Fruit fly (Drosophila melanogaster) whole organism, prepupa: ENCODE data around the gene rst.

Experiments used
- CG9139 ChIP-seq: fragments of 200-800 bp; sonication (Bioruptor generic); optimal IDR thresholded peaks from 3 replicates; lab custom pipeline; 2017; ENCODE audit warnings: missing biosample characterization, mild to moderate bottlenecking, missing genetic modification characterization
- Sox102F ChIP-seq: fragments of 200-800 bp; sonication (Bioruptor generic); optimal IDR thresholded peaks from 2 replicates; lab custom pipeline; 2016; ENCODE audit warnings: missing biosample characterization, mild to moderate bottlenecking, missing genetic modification characterization
- pdm3 ChIP-seq: fragments of 200-800 bp; sonication (Bioruptor generic); optimal IDR thresholded peaks from 3 replicates; lab custom pipeline; 2016; ENCODE audit warnings: missing biosample characterization, missing genetic modification characterization
- salr ChIP-seq, 2 experiments: fragments of 200-800 bp; sonication (Bioruptor generic); optimal IDR thresholded peaks; 3 replicates each; lab custom pipeline; 2016 to 2018; ENCODE audit warnings: missing biosample characterization in 2 of 2, missing genetic modification characterization in 2 of 2, mild to moderate bottlenecking in 1 of 2
- spab ChIP-seq: fragments of 200-800 bp; sonication (Bioruptor generic); optimal IDR thresholded peaks from 2 replicates; lab custom pipeline; 2017; ENCODE audit warnings: missing biosample characterization, mild to moderate bottlenecking, missing genetic modification characterization, missing genetic modification reagents

DNA sequence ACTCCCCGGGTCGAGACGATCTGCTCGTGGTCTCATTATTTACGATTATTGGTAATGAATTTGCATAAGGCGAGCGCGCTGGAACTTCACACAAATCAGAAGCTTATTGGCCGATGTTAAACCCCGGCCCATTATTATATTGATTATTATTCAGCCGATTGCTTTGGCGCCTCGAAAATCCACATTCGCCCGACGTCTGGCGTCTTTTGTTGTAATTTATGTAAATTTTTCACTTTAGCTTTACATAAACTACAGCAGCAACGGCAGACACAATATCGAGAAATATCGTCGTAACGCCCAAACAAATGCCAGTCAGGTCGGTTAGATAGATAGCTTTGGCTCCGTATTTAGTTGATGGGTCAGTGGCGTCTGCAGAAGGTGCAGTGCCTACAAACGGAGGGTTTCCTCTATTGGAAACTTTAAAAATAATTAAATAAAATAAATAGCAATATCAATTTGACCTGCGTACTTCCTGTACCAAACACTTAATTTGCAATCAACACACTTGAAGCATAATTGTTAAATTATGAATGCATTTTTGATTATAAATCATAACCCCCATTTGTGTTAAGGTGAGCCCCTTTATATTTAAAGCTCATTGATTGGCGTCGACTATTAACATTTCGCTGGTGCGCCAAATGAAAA lies 45.8 kb upstream of the rst start:
- TF ChIP-seq pdm3 (GFP tag; lab: Kevin White, UChicago) (no peak), salr (GFP tag; optimal IDR thresholded peaks at IDR 0.05; lab: Kevin White, UChicago) (no peak), Sox102F (no peak), CG9139 (GFP tag; lab: Kevin White, UChicago) (no peak), spab (GFP tag; lab: Kevin White, UChicago) (no peak)
